Fruit fly (Drosophila melanogaster): Measurements from ENCODE around the gene Sulf1.

Sulf1 gene

dm6 chr3R:16339475-16339874 lies at the start of gene Sulf1:
TSS of gene Sulf1 (minus strand) at chr3R:16339575.
- no peak for TF ChIP-seq CG8478 (optimal IDR thresholded peaks at IDR 0.05)
- no peak for TF ChIP-seq CTCF (optimal IDR thresholded peaks at IDR 0.05)

DNA sequence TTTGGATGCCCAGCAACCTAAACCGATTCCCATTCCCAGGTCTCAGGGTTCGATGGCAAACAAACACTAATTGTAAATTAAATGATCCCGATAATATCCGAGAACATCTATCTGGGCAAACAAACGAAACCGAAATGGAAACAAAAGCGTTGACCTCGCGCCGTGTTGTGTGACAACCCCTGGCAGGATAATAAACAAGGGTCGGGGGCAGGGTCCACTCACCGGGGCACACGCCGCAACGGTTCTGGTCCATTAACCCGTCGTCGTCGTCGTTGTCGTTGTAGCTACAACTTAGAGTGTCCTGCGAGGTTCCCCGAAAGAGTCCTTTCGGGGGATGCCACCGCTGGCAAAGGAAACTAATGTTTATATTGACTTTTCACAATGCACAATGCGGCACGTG lies 49.7 kb upstream of the Sulf1 start:
- no peak for TF ChIP-seq CG8478 (optimal IDR thresholded peaks at IDR 0.05)
- no peak for TF ChIP-seq CTCF (optimal IDR thresholded peaks at IDR 0.05)

DNA sequence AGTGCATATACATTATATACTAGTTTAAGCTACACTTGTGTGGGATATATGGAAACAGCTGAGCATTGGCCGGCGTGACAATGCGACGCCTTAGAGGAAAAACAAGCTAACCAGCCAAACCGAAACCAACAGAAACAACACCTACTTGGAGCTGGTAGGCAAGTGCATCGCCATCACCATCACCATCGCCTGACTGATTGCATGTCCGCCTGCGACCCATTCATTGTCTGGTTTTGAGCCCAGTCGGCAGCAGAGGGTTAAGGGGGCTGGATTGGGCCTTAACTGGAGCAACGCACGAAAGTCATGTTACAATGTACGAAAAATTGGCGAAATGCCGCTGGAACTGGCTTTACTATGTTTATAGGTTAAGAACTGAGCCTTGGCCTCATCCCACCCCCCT lies 47.7 kb upstream of the Sulf1 start:
- TF ChIP-seq CG8478 (optimal IDR thresholded peaks at IDR 0.05) = no peak
- TF ChIP-seq CTCF (optimal IDR thresholded peaks at IDR 0.05) = no peak

dm6 chr3R:16385586-16385985 lies 46.2 kb upstream of the Sulf1 start:
- TF ChIP-seq CG8478 (optimal IDR thresholded peaks at IDR 0.05) = no peak
- TF ChIP-seq CTCF (optimal IDR thresholded peaks at IDR 0.05) = no peak

- TF ChIP-seq CTCF (optimal IDR thresholded peaks at IDR 0.05) (peak in 1 of 2 experiments; percentile 46), CG8478 (optimal IDR thresholded peaks at IDR 0.05) (no peak)
These were observed 34.7 kb upstream of the Sulf1 start for dm6 chr3R:16374101-16374500.

DNA sequence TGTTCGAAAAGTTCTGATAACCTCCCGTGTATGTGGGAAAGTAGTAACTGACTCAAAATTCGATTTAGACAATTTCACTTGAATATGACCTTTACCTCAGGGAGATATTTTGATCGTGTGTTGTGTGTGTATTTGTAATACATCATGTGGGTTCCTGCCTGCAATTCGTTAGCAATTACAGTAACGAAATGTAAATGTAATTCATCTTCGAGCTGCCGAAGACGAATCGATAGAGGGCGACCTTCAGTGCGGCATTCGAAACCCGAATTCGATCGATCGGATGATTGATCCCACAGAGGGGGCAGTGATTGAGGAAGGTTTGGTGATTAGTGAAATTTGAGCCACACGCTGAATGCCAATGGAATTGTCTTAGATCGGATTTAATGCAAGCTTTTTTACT lies 31.1 kb upstream of the Sulf1 start, which contains the start of gene CG10317:
TSS of gene CG10317 (minus strand) at position 101 of the 400 bp plus-strand sequence.
- TF ChIP-seq CTCF (optimal IDR thresholded peaks at IDR 0.05) (no peak), CG8478 (optimal IDR thresholded peaks at IDR 0.05) (no peak)

DNA sequence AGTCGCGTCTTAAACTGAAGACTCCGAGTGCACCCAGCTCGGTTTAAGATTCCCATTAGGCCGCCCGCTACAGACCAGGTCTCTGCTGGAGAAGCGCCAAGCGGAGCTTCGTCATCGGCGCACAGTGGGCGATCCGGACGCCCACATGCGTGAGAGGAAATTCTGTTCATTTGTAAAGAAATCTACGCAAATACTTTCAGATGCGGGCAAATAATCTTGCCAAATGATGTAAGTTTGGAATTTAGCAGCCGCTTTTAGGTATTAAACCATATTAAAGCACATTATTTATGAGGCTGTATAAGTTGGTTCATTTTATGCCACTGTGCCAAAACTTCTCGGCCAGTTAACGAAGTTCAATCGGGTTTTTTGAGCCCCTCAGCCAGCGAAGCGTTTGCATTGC lies 28.9 kb upstream of the Sulf1 start, which contains the start of gene js:
TSS of gene js (minus strand) at position 19 of the 400 bp plus-strand sequence.
- TF ChIP-seq CG8478 (optimal IDR thresholded peaks at IDR 0.05) (no peak), CTCF (optimal IDR thresholded peaks at IDR 0.05) (no peak)

- TF ChIP-seq CTCF (optimal IDR thresholded peaks at IDR 0.05) (no peak), CG8478 (optimal IDR thresholded peaks at IDR 0.05) (no peak)
These were observed 20.6 kb upstream of the Sulf1 start, which contains the start of gene CG42446 for dm6 chr3R:16360008-16360407. TSS of gene CG42446 (minus strand) at chr3R:16360108.

DNA sequence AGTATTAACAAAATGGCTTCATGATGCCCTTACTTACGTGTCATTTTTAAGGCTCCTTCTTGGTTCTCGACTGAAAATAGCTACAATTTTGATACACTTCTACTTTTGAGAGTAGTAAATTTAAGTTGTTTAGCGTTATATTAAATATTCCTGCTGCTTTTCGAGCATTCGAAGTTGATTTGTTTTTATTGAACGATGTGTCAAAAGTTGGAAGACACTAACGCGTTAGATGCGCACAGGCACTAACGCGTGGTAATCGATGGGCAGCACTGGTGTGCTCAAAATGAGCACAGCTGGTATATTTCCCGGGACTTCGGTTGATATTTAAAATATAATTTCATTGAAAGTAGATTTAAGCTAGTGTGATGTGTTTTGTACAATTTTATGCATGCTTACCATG lies 19.7 kb upstream of the Sulf1 start, which contains the start of gene CG17931:
TSS of gene CG17931 (minus strand) at position 369 of the 400 bp plus-strand sequence.
- TF ChIP-seq CTCF (optimal IDR thresholded peaks at IDR 0.05) = peak in 1 of 2 experiments; percentile 16
- no peak for TF ChIP-seq CG8478 (optimal IDR thresholded peaks at IDR 0.05)

DNA sequence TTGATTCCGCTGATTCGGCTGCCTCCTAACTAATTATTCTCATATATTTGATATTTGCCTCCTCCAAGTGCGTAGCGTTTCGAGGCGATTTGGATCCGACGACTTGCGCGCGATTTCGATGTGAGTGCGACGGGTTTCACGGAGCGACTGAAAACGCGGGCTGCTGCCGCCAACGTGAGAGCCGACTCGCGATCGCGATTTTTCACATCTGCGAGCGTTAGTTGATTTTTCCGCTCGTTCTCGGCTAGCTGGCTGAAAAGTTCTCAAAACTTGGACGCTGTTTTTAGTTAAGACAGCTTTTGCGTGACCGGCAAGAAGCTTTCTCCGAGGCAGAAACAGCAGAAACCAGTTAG lies 17.5 kb upstream of the Sulf1 start, which contains the start of gene CG10311:
TSS of gene CG10311 (minus strand) at position 153 of the 353 bp plus-strand sequence.
- TF ChIP-seq CG8478 (optimal IDR thresholded peaks at IDR 0.05) (no peak), CTCF (optimal IDR thresholded peaks at IDR 0.05) (no peak)

- no peak for TF ChIP-seq CTCF (optimal IDR thresholded peaks at IDR 0.05)
- TF ChIP-seq CG8478 (optimal IDR thresholded peaks at IDR 0.05) = no peak
These were observed 17.0 kb upstream of the Sulf1 start for dm6 chr3R:16356215-16356862.

DNA sequence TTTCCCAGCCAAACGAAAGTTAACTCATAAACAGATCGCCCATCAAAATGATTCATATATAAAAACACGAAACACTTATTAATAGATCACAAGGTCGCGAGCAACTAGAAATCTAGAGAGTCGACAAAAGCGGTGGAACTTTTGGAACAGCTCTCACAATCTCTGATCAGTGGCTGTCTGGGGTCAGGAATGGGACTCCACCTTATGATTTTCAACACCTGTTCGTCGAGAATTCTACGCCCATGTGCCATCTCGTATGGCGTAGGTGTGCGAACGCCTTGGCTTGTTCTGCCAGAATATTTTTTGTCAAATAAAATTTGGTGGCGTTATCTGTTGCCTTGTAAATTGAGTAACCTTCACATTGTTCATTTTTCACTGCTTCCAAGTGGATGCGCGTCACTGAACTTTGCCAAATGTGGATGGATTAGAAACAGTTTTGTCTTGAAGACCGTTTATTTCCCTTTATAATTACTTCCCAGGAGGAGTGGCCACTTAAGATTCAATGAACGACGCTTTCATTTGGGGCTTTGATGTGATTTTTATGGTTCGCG lies 16.1 kb upstream of the Sulf1 start:
- TF ChIP-seq CG8478 (optimal IDR thresholded peaks at IDR 0.05) (no peak), CTCF (optimal IDR thresholded peaks at IDR 0.05) (no peak)

- TF ChIP-seq CG8478 (optimal IDR thresholded peaks at IDR 0.05) (no peak), CTCF (optimal IDR thresholded peaks at IDR 0.05) (no peak)
These were observed 14.3 kb upstream of the Sulf1 start for dm6 chr3R:16353671-16354070.

DNA sequence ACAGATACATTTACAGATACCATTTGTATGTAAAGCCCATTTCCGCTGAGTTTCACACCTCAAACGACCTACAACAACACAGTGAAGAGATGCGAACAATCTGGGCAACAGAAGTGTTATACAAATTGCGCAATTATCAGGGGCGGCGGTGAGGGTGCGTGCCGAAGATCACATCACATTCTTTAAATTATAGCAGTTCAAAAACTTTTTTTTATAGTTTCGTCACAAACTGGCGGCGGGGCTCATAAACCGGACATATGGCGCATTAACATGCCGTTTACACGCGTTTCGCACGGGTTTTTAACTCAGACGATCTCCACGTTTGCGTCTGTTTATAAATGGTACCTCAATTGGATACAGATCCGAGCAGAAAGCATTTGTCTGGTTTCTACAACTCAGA lies 13.8 kb upstream of the Sulf1 start:
- TF ChIP-seq CTCF (optimal IDR thresholded peaks at IDR 0.05) (no peak), CG8478 (optimal IDR thresholded peaks at IDR 0.05) (no peak)

DNA sequence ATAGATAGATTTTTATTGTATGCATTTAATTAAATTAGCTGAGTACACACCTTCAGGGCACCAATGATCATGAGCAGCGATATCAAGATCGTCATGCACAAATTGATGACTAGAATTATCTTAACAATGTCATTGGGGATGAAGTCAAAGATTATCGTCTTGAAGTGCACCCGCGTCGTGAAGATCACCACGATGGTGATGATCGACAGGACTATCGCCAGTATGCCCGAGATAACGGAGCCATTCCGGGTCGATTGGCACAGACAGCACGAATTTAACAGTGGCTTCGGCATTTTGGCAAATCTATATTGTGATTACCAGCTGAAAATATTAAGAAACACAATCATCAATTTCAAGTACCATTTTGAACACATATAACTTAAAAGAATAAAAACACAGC lies 12.7 kb upstream of the Sulf1 start:
- TF ChIP-seq CTCF (optimal IDR thresholded peaks at IDR 0.05) (no peak), CG8478 (optimal IDR thresholded peaks at IDR 0.05) (no peak)

- TF ChIP-seq CG8478 (optimal IDR thresholded peaks at IDR 0.05) (no peak), CTCF (optimal IDR thresholded peaks at IDR 0.05) (peak; percentile 83 to 87)
These were observed 11.7 kb upstream of the Sulf1 start for dm6 chr3R:16351044-16351443.
